Worm (Caenorhabditis elegans) whole organism, L2 larva: Measurements from ENCODE around the gene cyp-25A2.

ENCODE experiments used
- C34F6.9 ChIP-seq: fragments of 150-350 bp; optimal IDR thresholded peaks from 2 replicates; lab custom pipeline; 2014; ENCODE audit warnings: missing biosample characterization, missing genetic modification characterization
- R02D3.7 ChIP-seq: fragments of 150-350 bp; optimal IDR thresholded peaks from 2 replicates; lab custom pipeline; 2014; ENCODE audit warnings: missing biosample characterization, missing genetic modification characterization
- Y55F3AM.14 ChIP-seq: fragments of 200-800 bp; sonication (Bioruptor generic); optimal IDR thresholded peaks from 2 replicates; lab custom pipeline; 2018; ENCODE audit warnings: mild to moderate bottlenecking, missing genetic modification characterization, missing compliant biosample characterization
- ZK546.5 ChIP-seq: sonication (generic microtip); optimal IDR thresholded peaks from 2 replicates; lab custom pipeline; 2017; ENCODE audit warnings: missing biosample characterization, missing genetic modification characterization
- alr-1 ChIP-seq: fragments of 150-350 bp; optimal IDR thresholded peaks from 2 replicates; lab custom pipeline; 2014; ENCODE audit warnings: missing biosample characterization, missing genetic modification characterization
- aly-2 ChIP-seq: fragments of 150-350 bp; optimal IDR thresholded peaks from 2 replicates; lab custom pipeline; 2014; ENCODE audit warnings: missing biosample characterization, missing genetic modification characterization
- blmp-1 ChIP-seq: sonication (generic microtip); optimal IDR thresholded peaks from 2 replicates; lab custom pipeline; 2017; ENCODE audit warnings: missing genetic modification characterization, mild to moderate bottlenecking, missing compliant biosample characterization, antibody characterized with exemption, moderate library complexity; ENCODE audit not compliant: insufficient read depth
- ceh-82 ChIP-seq: fragments of 150-350 bp; optimal IDR thresholded peaks from 2 replicates; lab custom pipeline; 2014; ENCODE audit warnings: missing biosample characterization, missing genetic modification characterization
- crh-2 ChIP-seq: sonication (generic microtip); optimal IDR thresholded peaks from 2 replicates; lab custom pipeline; 2017; ENCODE audit warnings: missing biosample characterization, missing genetic modification characterization
- dmd-4 ChIP-seq: sonication (generic microtip); optimal IDR thresholded peaks from 2 replicates; lab custom pipeline; 2017; ENCODE audit warnings: missing biosample characterization, missing genetic modification characterization
- egl-27 ChIP-seq: sonication (generic microtip); optimal IDR thresholded peaks from 3 replicates; lab custom pipeline; 2017; ENCODE audit warnings: missing biosample characterization, missing genetic modification reagents, missing genetic modification characterization
- elt-1 ChIP-seq: fragments of 150-350 bp; optimal IDR thresholded peaks from 2 replicates; lab custom pipeline; 2014; ENCODE audit warnings: missing biosample characterization, missing genetic modification characterization
- fos-1 ChIP-seq: fragments of 150-350 bp; optimal IDR thresholded peaks from 2 replicates; lab custom pipeline; 2014; ENCODE audit warnings: missing biosample characterization, missing genetic modification characterization
- gmeb-1 ChIP-seq: fragments of 150-350 bp; optimal IDR thresholded peaks from 2 replicates; lab custom pipeline; 2014; ENCODE audit warnings: missing biosample characterization, missing genetic modification characterization
- lin-11 ChIP-seq: fragments of 150-350 bp; sonication (generic microtip); optimal IDR thresholded peaks from 2 replicates; lab custom pipeline; 2014; ENCODE audit warnings: missing biosample characterization, missing genetic modification characterization, inconsistent platforms, mixed read lengths
- lin-39 ChIP-seq: fragments of 150-350 bp; optimal IDR thresholded peaks from 2 replicates; lab custom pipeline; 2014; ENCODE audit warnings: missing biosample characterization, missing genetic modification reagents, missing genetic modification characterization
- mab-5 ChIP-seq: fragments of 150-350 bp; optimal IDR thresholded peaks from 2 replicates; lab custom pipeline; 2014; ENCODE audit warnings: missing biosample characterization, missing genetic modification characterization
- mbf-1 ChIP-seq: sonication (generic microtip); optimal IDR thresholded peaks from 2 replicates; lab custom pipeline; 2017; ENCODE audit warnings: missing biosample characterization, missing genetic modification characterization
- mdl-1 ChIP-seq, 2 experiments: fragments of 150-350 bp in 1 of 2; sonication (generic microtip) in 1 of 2; optimal IDR thresholded peaks; 2 replicates each; lab custom pipeline; 2017; ENCODE audit warnings: missing biosample characterization in 2 of 2, missing genetic modification characterization in 2 of 2
- nhr-11 ChIP-seq: fragments of 150-350 bp; optimal IDR thresholded peaks from 2 replicates; lab custom pipeline; 2014; ENCODE audit warnings: missing biosample characterization, missing genetic modification characterization
- nhr-129 ChIP-seq: fragments of 150-350 bp; optimal IDR thresholded peaks from 2 replicates; lab custom pipeline; 2014; ENCODE audit warnings: missing biosample characterization, missing genetic modification characterization
- nhr-23 ChIP-seq: fragments of 150-350 bp; optimal IDR thresholded peaks from 2 replicates; lab custom pipeline; 2014; ENCODE audit warnings: missing biosample characterization, missing genetic modification reagents, missing genetic modification characterization
- nhr-25 ChIP-seq: fragments of 150-350 bp; sonication (generic microtip); optimal IDR thresholded peaks from 3 replicates; lab custom pipeline; 2014; ENCODE audit warnings: missing biosample characterization, missing genetic modification characterization
- nhr-6 ChIP-seq: fragments of 150-350 bp; optimal IDR thresholded peaks from 2 replicates; lab custom pipeline; 2014; ENCODE audit warnings: missing biosample characterization, missing genetic modification characterization
- nhr-77 ChIP-seq: fragments of 150-350 bp; optimal IDR thresholded peaks from 2 replicates; lab custom pipeline; 2014; ENCODE audit warnings: missing biosample characterization, missing genetic modification characterization
- peb-1 ChIP-seq: fragments of 150-350 bp; optimal IDR thresholded peaks from 2 replicates; lab custom pipeline; 2014; ENCODE audit warnings: missing biosample characterization, missing genetic modification characterization
- sem-4 ChIP-seq: fragments of 150-350 bp; optimal IDR thresholded peaks from 2 replicates; lab custom pipeline; 2014; ENCODE audit warnings: missing biosample characterization, missing genetic modification reagents, missing genetic modification characterization
- skn-1 ChIP-seq: sonication (generic microtip); optimal IDR thresholded peaks from 2 replicates; lab custom pipeline; 2017; ENCODE audit warnings: missing biosample characterization, missing genetic modification characterization
- sma-3 ChIP-seq: sonication (generic microtip); optimal IDR thresholded peaks from 2 replicates; lab custom pipeline; 2016; ENCODE audit warnings: missing genetic modification reagents, missing genetic modification characterization, missing compliant biosample characterization
- sma-9 ChIP-seq, 2 experiments: fragments of 150-350 bp in 1 of 2; sonication (generic microtip) in 1 of 2; optimal IDR thresholded peaks; 2 replicates each; lab custom pipeline; 2014 to 2016; ENCODE audit warnings: missing genetic modification characterization in 2 of 2, mild to moderate bottlenecking in 1 of 2, missing biosample characterization in 1 of 2, missing compliant biosample characterization in 1 of 2, missing genetic modification reagents in 1 of 2, moderate library complexity in 1 of 2
- unc-39 ChIP-seq: fragments of 150-350 bp; optimal IDR thresholded peaks from 2 replicates; lab custom pipeline; 2014; ENCODE audit warnings: missing biosample characterization, missing genetic modification characterization
- unc-62 ChIP-seq: fragments of 150-350 bp; optimal IDR thresholded peaks from 2 replicates; lab custom pipeline; 2014; ENCODE audit warnings: missing biosample characterization, missing genetic modification reagents, missing genetic modification characterization
- zag-1 ChIP-seq: fragments of 150-350 bp; optimal IDR thresholded peaks from 2 replicates; lab custom pipeline; 2014; ENCODE audit warnings: missing biosample characterization, missing genetic modification characterization
- ztf-1 ChIP-seq: fragments of 200-800 bp; sonication (Bioruptor generic); conservative IDR thresholded peaks from 2 replicates; pipeline ENCODE4 v1.3.6; 2022; ENCODE audit warnings: missing genetic modification characterization, missing compliant biosample characterization
- ztf-11 ChIP-seq: sonication (generic microtip); optimal IDR thresholded peaks from 2 replicates; lab custom pipeline; 2017; ENCODE audit warnings: missing biosample characterization, missing genetic modification characterization
- ztf-4 ChIP-seq: fragments of 150-350 bp; optimal IDR thresholded peaks from 2 replicates; lab custom pipeline; 2014; ENCODE audit warnings: missing biosample characterization, missing genetic modification characterization

Gene cyp-25A2

DNA sequence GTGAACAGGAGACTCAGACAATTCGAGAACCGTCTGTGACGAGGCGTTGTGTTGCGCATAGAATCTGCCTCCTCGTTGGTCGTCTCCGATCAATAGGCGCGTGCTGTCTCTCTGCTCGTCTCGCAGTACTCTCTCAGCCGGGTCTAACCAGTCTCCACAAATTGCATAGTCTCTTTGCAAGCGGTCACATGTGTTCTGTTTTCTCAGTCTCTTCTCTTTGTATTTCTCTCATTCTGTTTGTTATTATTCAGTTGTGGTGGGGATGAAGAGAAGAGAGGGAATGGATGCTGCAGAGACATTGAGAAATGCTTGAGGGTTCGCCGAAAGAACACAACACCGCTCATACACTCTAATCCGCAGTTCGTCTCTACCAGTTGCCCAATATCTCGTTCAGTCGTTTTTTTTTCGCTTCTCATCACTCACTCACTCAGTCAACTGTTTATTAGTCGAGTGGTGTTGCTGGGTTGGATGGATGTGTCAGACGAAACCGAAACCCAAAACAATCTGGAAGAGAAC, 33.6 kb upstream of the cyp-25A2 start (continued):
- TF ChIP-seq mab-5 (peak; percentile 90), nhr-129 (tag; lab: Kevin White, UChicago) (peak; percentile 98), gmeb-1 (peak; percentile 88), unc-39 (tag; lab: Kevin White, UChicago) (peak; percentile 30), zag-1 (peak; percentile 96), mbf-1 (no peak), sma-9 (GFP tag; optimal IDR thresholded peaks at IDR 0.05; lab: Kevin White, UChicago) (peak; percentile 98), sma-9 (tag; optimal IDR thresholded peaks at IDR 0.05; lab: Kevin White, UChicago) (peak; percentile 8), crh-2 (peak; percentile 98), nhr-77 (tag; lab: Kevin White, UChicago) (peak; percentile 81), alr-1 (tag; lab: Kevin White, UChicago) (no peak), skn-1 (tag; lab: Kevin White, UChicago) (peak; percentile 73), dmd-4 (tag; lab: Kevin White, UChicago) (peak; percentile 31), C34F6.9 (tag; lab: Kevin White, UChicago) (peak; percentile 100), ztf-11 (tag; lab: Kevin White, UChicago) (peak; percentile 47), lin-39 (tag; lab: Kevin White, UChicago) (no peak)

DNA sequence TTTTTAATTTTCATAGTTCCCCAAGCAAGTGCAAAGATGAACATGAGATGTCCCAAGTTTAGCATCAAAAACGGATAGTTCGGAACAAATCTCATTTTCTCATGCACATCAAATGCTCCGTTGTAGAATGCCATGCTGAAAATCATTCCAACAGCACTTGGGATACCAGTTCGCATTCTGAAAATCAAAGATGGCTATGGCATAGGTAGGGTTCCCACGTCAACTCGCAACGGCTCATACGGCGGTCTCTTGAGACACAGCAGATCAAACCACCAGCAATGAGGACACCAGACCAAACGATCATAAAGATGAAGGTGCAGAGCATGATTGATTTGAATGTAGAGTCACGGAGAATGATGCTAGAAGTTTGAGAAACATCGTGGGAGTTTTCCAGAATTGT, 31.9 kb upstream of the cyp-25A2 start:
- TF ChIP-seq mdl-1 (tag; optimal IDR thresholded peaks at IDR 0.05; lab: Kevin White, UChicago) = no peak
- TF ChIP-seq sem-4 = no peak
- no peak for TF ChIP-seq nhr-25
- no peak for TF ChIP-seq ztf-4 (tag; lab: Kevin White, UChicago)
- no peak for TF ChIP-seq nhr-6 (tag; lab: Kevin White, UChicago)
- no peak for TF ChIP-seq nhr-11 (tag; lab: Kevin White, UChicago)
- no peak for TF ChIP-seq unc-39 (tag; lab: Kevin White, UChicago)
- no peak for TF ChIP-seq ZK546.5 (tag; lab: Kevin White, UChicago)
- no peak for TF ChIP-seq mab-5
- TF ChIP-seq ztf-1 (GFP tag; lab: Robert Waterston, UW) = no peak
- no peak for TF ChIP-seq ztf-11 (tag; lab: Kevin White, UChicago)
- TF ChIP-seq fos-1 = no peak
- TF ChIP-seq nhr-23 (tag; lab: Kevin White, UChicago) = no peak
- TF ChIP-seq peb-1 = no peak
- no peak for TF ChIP-seq elt-1 (tag; lab: Kevin White, UChicago)
- TF ChIP-seq sma-3 (GFP tag; lab: Kevin White, UChicago) = no peak
- no peak for TF ChIP-seq egl-27 (tag; lab: Kevin White, UChicago)
- TF ChIP-seq mbf-1 = no peak
- no peak for TF ChIP-seq unc-62 (GFP tag; lab: Kevin White, UChicago)
- no peak for TF ChIP-seq lin-39 (tag; lab: Kevin White, UChicago)

- peak; percentile 31 for TF ChIP-seq lin-11 (tag; lab: Kevin White, UChicago)
- no peak for TF ChIP-seq nhr-77 (tag; lab: Kevin White, UChicago)
- TF ChIP-seq, all 48 proteins: peak for 1
Observed at ce11 chrIII:3804422-3804821, 30.6 kb upstream of the cyp-25A2 start, which contains the start of gene xbx-5. Gene xbx-5, minus strand, starts transcription at chrIII:3804477.

ce11 chrIII:3806883-3807282, 28.1 kb upstream of the cyp-25A2 start:
- TF ChIP-seq crh-2 = no peak
- no peak for TF ChIP-seq ceh-82 (tag; lab: Kevin White, UChicago)
- TF ChIP-seq mbf-1 = no peak
- no peak for TF ChIP-seq R02D3.7

DNA sequence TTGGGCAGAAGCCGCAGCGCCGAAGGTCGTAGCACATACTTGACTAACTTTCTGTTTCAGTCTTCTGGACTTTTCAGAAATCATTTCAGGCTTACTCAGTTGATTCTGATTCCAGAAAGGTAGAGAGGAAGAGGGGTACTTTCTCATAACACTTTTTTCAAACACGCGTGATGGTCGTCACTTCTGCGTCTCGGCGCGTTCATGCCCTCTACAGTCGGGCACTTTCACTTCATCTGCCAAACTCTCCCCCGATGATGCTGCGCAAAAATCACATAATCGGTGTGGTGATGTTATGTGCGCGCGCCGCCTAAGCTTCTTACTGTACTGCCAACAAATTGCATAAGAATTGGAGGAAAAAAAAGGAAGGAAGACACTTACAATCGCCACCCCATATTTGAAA, 27.4 kb upstream of the cyp-25A2 start:
- TF ChIP-seq egl-27 (tag; lab: Kevin White, UChicago) (no peak), C34F6.9 (tag; lab: Kevin White, UChicago) (no peak), lin-11 (tag; lab: Kevin White, UChicago) (no peak), nhr-11 (tag; lab: Kevin White, UChicago) (no peak), nhr-129 (tag; lab: Kevin White, UChicago) (peak; percentile 16), crh-2 (no peak), blmp-1 (tag; lab: Kevin White, UChicago) (peak; percentile 50), aly-2 (tag; lab: Kevin White, UChicago) (no peak), Y55F3AM.14 (GFP tag; lab: Kevin White, UChicago) (peak; percentile 33)
- TF ChIP-seq, all 48 proteins: peak for 3
